Fruit fly (Drosophila melanogaster) whole organism, embryonic: ENCODE data around the gene Usp30.

ENCODE experiments used
- Antp ChIP-seq: fragments of 200-800 bp; sonication (Bioruptor generic); optimal IDR thresholded peaks from 3 replicates; lab custom pipeline; 2016; ENCODE audit warnings: missing biosample characterization, missing genetic modification characterization
- Bdp1 ChIP-seq: fragments of 200-800 bp; sonication (Bioruptor generic); optimal IDR thresholded peaks from 3 replicates; lab custom pipeline; 2016; ENCODE audit warnings: missing biosample characterization, missing genetic modification characterization
- Blimp-1 ChIP-seq: fragments of 200-800 bp; sonication (Bioruptor generic); optimal IDR thresholded peaks from 3 replicates; lab custom pipeline; 2018; ENCODE audit warnings: missing biosample characterization, missing genetic modification characterization, mild to moderate bottlenecking, moderate library complexity, missing genetic modification reagents
- BtbVII ChIP-seq: fragments of 200-800 bp; sonication (Bioruptor generic); optimal IDR thresholded peaks from 3 replicates; lab custom pipeline; 2017; ENCODE audit warnings: missing biosample characterization, mild to moderate bottlenecking, missing genetic modification characterization
- CG10209 ChIP-seq: fragments of 200-800 bp; sonication (Bioruptor generic); optimal IDR thresholded peaks from 3 replicates; lab custom pipeline; 2017; ENCODE audit warnings: missing biosample characterization, mild to moderate bottlenecking, missing genetic modification characterization, missing genetic modification reagents
- CG11398 ChIP-seq: fragments of 200-800 bp; sonication (Bioruptor generic); optimal IDR thresholded peaks from 2 replicates; lab custom pipeline; 2016; ENCODE audit warnings: missing biosample characterization, missing genetic modification characterization
- CG11560 ChIP-seq: fragments of 200-800 bp; sonication (Bioruptor generic); IDR thresholded peaks from 3 replicates; pipeline ENCODE4 v1.3.6; 2022; ENCODE audit warnings: missing biosample characterization, missing genetic modification characterization
- CG12769 ChIP-seq: fragments of 200-800 bp; sonication (Bioruptor generic); optimal IDR thresholded peaks from 2 replicates; lab custom pipeline; 2019; ENCODE audit warnings: missing biosample characterization, mild to moderate bottlenecking, missing genetic modification characterization, moderate library complexity
- CG12942 ChIP-seq: fragments of 200-800 bp; sonication (Bioruptor generic); optimal IDR thresholded peaks from 3 replicates; lab custom pipeline; 2016; ENCODE audit warnings: missing biosample characterization, missing genetic modification characterization
- CG13894 ChIP-seq: fragments of 200-800 bp; sonication (Bioruptor generic); optimal IDR thresholded peaks from 3 replicates; lab custom pipeline; 2018; ENCODE audit warnings: missing biosample characterization, mild to moderate bottlenecking, missing genetic modification characterization, moderate library complexity
- CG14014 ChIP-seq: fragments of 200-800 bp; sonication (Bioruptor generic); IDR thresholded peaks from 2 replicates; pipeline ENCODE4 v1.3.6; 2022; ENCODE audit warnings: missing biosample characterization, missing genetic modification characterization
- CG14050 ChIP-seq: fragments of 200-800 bp; sonication (Bioruptor generic); IDR thresholded peaks from 3 replicates; pipeline ENCODE4 v1.3.6; 2022; ENCODE audit warnings: missing biosample characterization, missing genetic modification characterization
- CG15601 ChIP-seq: fragments of 200-800 bp; sonication (Bioruptor generic); optimal IDR thresholded peaks from 3 replicates; lab custom pipeline; 2019; ENCODE audit warnings: missing biosample characterization, mild to moderate bottlenecking, missing genetic modification characterization, moderate library complexity
- CG16815 ChIP-seq: fragments of 200-800 bp; sonication (Bioruptor generic); optimal IDR thresholded peaks from 3 replicates; lab custom pipeline; 2017; ENCODE audit warnings: missing biosample characterization, mild to moderate bottlenecking, missing genetic modification characterization
- CG16863 ChIP-seq: fragments of 200-800 bp; sonication (Bioruptor generic); optimal IDR thresholded peaks from 3 replicates; lab custom pipeline; 2016; ENCODE audit warnings: missing biosample characterization, missing genetic modification characterization
- CG18599 ChIP-seq: fragments of 200-800 bp; sonication (Bioruptor generic); optimal IDR thresholded peaks from 3 replicates; lab custom pipeline; 2017; ENCODE audit warnings: missing biosample characterization, missing genetic modification characterization, mild to moderate bottlenecking, moderate library complexity, missing genetic modification reagents
- CG2678 ChIP-seq: fragments of 200-800 bp; sonication (Bioruptor generic); optimal IDR thresholded peaks from 3 replicates; lab custom pipeline; 2019; ENCODE audit warnings: missing biosample characterization, mild to moderate bottlenecking, missing genetic modification characterization, moderate library complexity
- CG32772 ChIP-seq: fragments of 200-800 bp; sonication (Bioruptor generic); IDR thresholded peaks from 2 replicates; pipeline ENCODE4 v1.3.6; 2022; ENCODE audit warnings: missing biosample characterization, missing genetic modification characterization
- CG3407 ChIP-seq: fragments of 200-800 bp; sonication (Bioruptor generic); optimal IDR thresholded peaks from 2 replicates; lab custom pipeline; 2018; ENCODE audit warnings: missing biosample characterization, mild to moderate bottlenecking, missing genetic modification characterization
- CG4328 ChIP-seq: fragments of 200-800 bp; sonication (Bioruptor generic); optimal IDR thresholded peaks from 3 replicates; lab custom pipeline; 2017; ENCODE audit warnings: missing biosample characterization, missing genetic modification reagents, missing genetic modification characterization
- CG6791 ChIP-seq: fragments of 200-800 bp; sonication (Bioruptor generic); IDR thresholded peaks from 3 replicates; pipeline ENCODE4 v1.3.6; 2022; ENCODE audit warnings: missing biosample characterization, missing genetic modification characterization; ENCODE audit not compliant: partially characterized antibody
- CG8290 ChIP-seq, 3 experiments: fragments of 200-800 bp; sonication (Bioruptor generic); optimal IDR thresholded peaks; 2 replicates each; lab custom pipeline; 2016 to 2019; ENCODE audit warnings: missing biosample characterization in 3 of 3, missing genetic modification characterization in 3 of 3, mild to moderate bottlenecking in 2 of 3, moderate library complexity in 1 of 3
- CG8388 ChIP-seq: fragments of 200-800 bp; sonication (Bioruptor generic); optimal IDR thresholded peaks from 2 replicates; lab custom pipeline; 2019; ENCODE audit warnings: missing biosample characterization, mild to moderate bottlenecking, missing genetic modification characterization, moderate library complexity
- CG9797 ChIP-seq: fragments of 200-800 bp; sonication (Bioruptor generic); optimal IDR thresholded peaks from 3 replicates; lab custom pipeline; 2018; ENCODE audit warnings: missing biosample characterization, mild to moderate bottlenecking, missing genetic modification characterization
- Camta ChIP-seq: fragments of 200-800 bp; sonication (Bioruptor generic); optimal IDR thresholded peaks from 2 replicates; lab custom pipeline; 2016; ENCODE audit warnings: missing biosample characterization, missing genetic modification characterization
- Dip3 ChIP-seq: fragments of 200-800 bp; sonication (Bioruptor generic); optimal IDR thresholded peaks from 3 replicates; lab custom pipeline; 2016; ENCODE audit warnings: missing biosample characterization, missing genetic modification characterization
- Dp ChIP-seq: fragments of 200-800 bp; sonication (Bioruptor generic); optimal IDR thresholded peaks from 2 replicates; lab custom pipeline; 2018; ENCODE audit warnings: missing biosample characterization, mild to moderate bottlenecking, missing genetic modification characterization, moderate library complexity
- Rfx ChIP-seq: fragments of 200-800 bp; sonication (Bioruptor generic); IDR thresholded peaks from 2 replicates; pipeline ENCODE4 v1.3.6; 2022; ENCODE audit warnings: missing biosample characterization, missing genetic modification characterization
- Scr ChIP-seq: fragments of 200-800 bp; sonication (Bioruptor generic); IDR thresholded peaks from 2 replicates; pipeline ENCODE4 v1.3.6; 2022; ENCODE audit warnings: missing biosample characterization, missing genetic modification characterization; ENCODE audit not compliant: partially characterized antibody
- Xbp1 ChIP-seq: fragments of 200-800 bp; sonication (Bioruptor generic); optimal IDR thresholded peaks from 3 replicates; lab custom pipeline; 2016; ENCODE audit warnings: missing biosample characterization, mild to moderate bottlenecking, missing genetic modification characterization
- amos ChIP-seq: fragments of 200-800 bp; sonication (Bioruptor generic); IDR thresholded peaks from 2 replicates; pipeline ENCODE4 v1.3.6; 2022; ENCODE audit warnings: missing biosample characterization, missing genetic modification characterization; ENCODE audit not compliant: partially characterized antibody
- bigmax ChIP-seq: fragments of 200-800 bp; sonication (Bioruptor generic); optimal IDR thresholded peaks from 2 replicates; lab custom pipeline; 2018; ENCODE audit warnings: missing biosample characterization, mild to moderate bottlenecking, missing genetic modification characterization
- btn ChIP-seq: fragments of 200-800 bp; sonication (Bioruptor generic); optimal IDR thresholded peaks from 2 replicates; lab custom pipeline; 2016; ENCODE audit warnings: missing biosample characterization, missing genetic modification characterization
- chn ChIP-seq: fragments of 200-800 bp; sonication (Bioruptor generic); optimal IDR thresholded peaks from 2 replicates; lab custom pipeline; 2016; ENCODE audit warnings: missing biosample characterization, missing genetic modification characterization
- exex ChIP-seq: fragments of 200-800 bp; sonication (Bioruptor generic); optimal IDR thresholded peaks from 4 replicates; lab custom pipeline; 2018; ENCODE audit warnings: missing biosample characterization, mild to moderate bottlenecking, missing genetic modification characterization, moderate library complexity
- fru ChIP-seq: fragments of >200 bp; optimal IDR thresholded peaks from 2 replicates; lab custom pipeline; 2017
- hth ChIP-seq: fragments of >200 bp; optimal IDR thresholded peaks from 2 replicates; lab custom pipeline; 2017; ENCODE audit warnings: inconsistent platforms
- jing ChIP-seq: fragments of 200-800 bp; sonication (Bioruptor generic); optimal IDR thresholded peaks from 2 replicates; lab custom pipeline; 2018; ENCODE audit warnings: missing biosample characterization, mild to moderate bottlenecking, missing genetic modification characterization
- lab ChIP-seq: fragments of 200-800 bp; sonication (Bioruptor generic); optimal IDR thresholded peaks from 3 replicates; lab custom pipeline; 2017; ENCODE audit warnings: missing biosample characterization, missing genetic modification characterization, mild to moderate bottlenecking, moderate library complexity, missing genetic modification reagents
- lov ChIP-seq, 2 experiments: fragments of 200-800 bp in 1 of 2; fragments of >200 bp in 1 of 2; sonication (Bioruptor generic) in 1 of 2; IDR thresholded peaks in 1 of 2; optimal IDR thresholded peaks in 1 of 2; 2 replicates in 1 of 2; 3 replicates in 1 of 2; pipeline versions ENCODE4 v1.3.6 to Lab custom; 2017 to 2022; ENCODE audit warnings: missing biosample characterization in 1 of 2, missing genetic modification characterization in 1 of 2
- nmo ChIP-seq: fragments of 200-800 bp; sonication (Bioruptor generic); optimal IDR thresholded peaks from 2 replicates; lab custom pipeline; 2018; ENCODE audit warnings: missing biosample characterization, mild to moderate bottlenecking, missing genetic modification characterization, moderate library complexity
- oc ChIP-seq: fragments of 200-800 bp; sonication (Bioruptor generic); optimal IDR thresholded peaks from 2 replicates; lab custom pipeline; 2018; ENCODE audit warnings: missing biosample characterization, mild to moderate bottlenecking, missing genetic modification characterization, moderate library complexity
- rib ChIP-seq: fragments of 200-800 bp; sonication (Bioruptor generic); IDR thresholded peaks from 2 replicates; pipeline ENCODE4 v1.3.6; 2022; ENCODE audit warnings: missing biosample characterization, missing genetic modification characterization
- salm ChIP-seq: fragments of 200-800 bp; sonication (Bioruptor generic); optimal IDR thresholded peaks from 2 replicates; lab custom pipeline; 2018; ENCODE audit warnings: missing biosample characterization, mild to moderate bottlenecking, missing genetic modification characterization
- sd ChIP-seq: fragments of 200-800 bp; sonication (Bioruptor generic); optimal IDR thresholded peaks from 3 replicates; lab custom pipeline; 2018; ENCODE audit warnings: missing biosample characterization, mild to moderate bottlenecking, missing genetic modification characterization, moderate library complexity
- sens-2 ChIP-seq: fragments of 200-800 bp; sonication (Bioruptor generic); IDR thresholded peaks from 2 replicates; pipeline ENCODE4 v1.3.6; 2022; ENCODE audit warnings: missing biosample characterization, missing genetic modification characterization
- seq ChIP-seq: fragments of 200-800 bp; sonication (Bioruptor generic); IDR thresholded peaks from 2 replicates; pipeline ENCODE4 v1.3.6; 2022; ENCODE audit warnings: missing biosample characterization, missing genetic modification characterization
- slbo ChIP-seq: fragments of 200-800 bp; sonication (Bioruptor generic); IDR thresholded peaks from 2 replicates; pipeline ENCODE4 v1.3.6; 2022; ENCODE audit warnings: missing biosample characterization, missing genetic modification characterization
- zf30C ChIP-seq: fragments of 200-800 bp; sonication (Bioruptor generic); optimal IDR thresholded peaks from 3 replicates; lab custom pipeline; 2018; ENCODE audit warnings: missing biosample characterization, mild to moderate bottlenecking, missing genetic modification characterization
- zfh1 ChIP-seq: fragments of 200-800 bp; sonication (Bioruptor generic); IDR thresholded peaks from 3 replicates; pipeline ENCODE4 v1.3.6; 2022; ENCODE audit warnings: missing biosample characterization, missing genetic modification characterization

Usp30 gene

DNA sequence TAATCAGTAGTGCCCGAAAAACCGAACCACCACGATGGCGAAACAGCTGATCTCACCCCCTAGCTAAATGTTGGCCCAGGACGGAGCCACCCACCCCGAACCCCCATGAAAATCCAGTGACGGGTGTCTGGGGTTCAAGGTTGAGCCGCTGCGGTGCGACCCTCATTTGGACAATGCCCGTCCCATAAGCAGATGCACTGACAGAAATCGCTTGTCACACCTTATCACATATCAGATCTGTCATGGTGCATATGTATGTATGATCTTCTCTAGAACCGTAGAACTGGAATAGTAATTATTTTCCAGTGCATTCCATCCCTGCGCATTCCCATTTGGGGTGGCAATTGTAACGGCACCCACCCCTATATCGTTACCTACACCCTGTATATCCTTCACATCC, 9.3 kb upstream of the Usp30 start (continued):
- peak; percentile 20 for TF ChIP-seq Xbp1 (GFP tag; lab: Kevin White, UChicago)
- no peak for TF ChIP-seq CG6791
- no peak for TF ChIP-seq Dp (GFP tag; lab: Kevin White, UChicago)
- TF ChIP-seq exex (tag; lab: Kevin White, UChicago), result no peak
- no peak for TF ChIP-seq CG16815
- no peak for TF ChIP-seq CG8290 (GFP tag; optimal IDR thresholded peaks at IDR 0.05; lab: Kevin White, UChicago)
- TF ChIP-seq CG8290 (tag; optimal IDR thresholded peaks at IDR 0.05; lab: Kevin White, UChicago), result peak in 1 of 2 experiments; percentile 51
- TF ChIP-seq CG4328 (GFP tag; lab: Kevin White, UChicago), result no peak
- no peak for TF ChIP-seq hth
- no peak for TF ChIP-seq Bdp1 (GFP tag; lab: Kevin White, UChicago)
- TF ChIP-seq lov (optimal IDR thresholded peaks at IDR 0.05; lab: Kevin White, UChicago), result no peak
- TF ChIP-seq lov (GFP tag; IDR thresholded peaks at IDR 0.05; lab: Robert Waterston, UW), result peak; percentile 61; the same call in 1 of the 3 replicates
- no peak for TF ChIP-seq CG10209 (GFP tag; lab: Kevin White, UChicago)
- TF ChIP-seq lab (GFP tag; lab: Kevin White, UChicago), result peak; percentile 35
- TF ChIP-seq CG12942 (GFP tag; lab: Kevin White, UChicago), result no peak
- no peak for TF ChIP-seq CG11398 (GFP tag; lab: Kevin White, UChicago)
- no peak for TF ChIP-seq CG11560
- TF ChIP-seq bigmax (GFP tag; lab: Kevin White, UChicago), result no peak
- TF ChIP-seq CG12769 (tag; lab: Kevin White, UChicago), result peak; percentile 42
- TF ChIP-seq CG14014, result no peak
- TF ChIP-seq sd (tag; lab: Kevin White, UChicago), result peak; percentile 1
- TF ChIP-seq CG3407, result no peak
- no peak for TF ChIP-seq CG13894 (tag; lab: Kevin White, UChicago)
- peak; percentile 10 for TF ChIP-seq nmo (GFP tag; lab: Kevin White, UChicago)
- TF ChIP-seq CG15601, result peak; percentile 43
- peak; percentile 54 for TF ChIP-seq Antp (GFP tag; lab: Kevin White, UChicago)
- TF ChIP-seq btn (GFP tag; lab: Kevin White, UChicago), result no peak
- peak; percentile 46 for TF ChIP-seq CG18599 (GFP tag; lab: Kevin White, UChicago)
- no peak for TF ChIP-seq chn
- TF ChIP-seq seq (GFP tag; lab: Robert Waterston, UW), result peak; percentile 70
- no peak for TF ChIP-seq BtbVII
- no peak for TF ChIP-seq sens-2 (GFP tag; lab: Robert Waterston, UW)
- peak; percentile 93 for TF ChIP-seq zf30C (GFP tag; lab: Kevin White, UChicago)
- no peak for TF ChIP-seq amos (GFP tag; lab: Robert Waterston, UW)
- TF ChIP-seq CG16863 (GFP tag; lab: Kevin White, UChicago), result peak; percentile 34
- TF ChIP-seq CG32772 (GFP tag; lab: Robert Waterston, UW), result no peak
- TF ChIP-seq oc (tag; lab: Kevin White, UChicago), result peak; percentile 52
- no peak for TF ChIP-seq Scr (GFP tag; lab: Robert Waterston, UW)
- TF ChIP-seq CG2678 (tag; lab: Kevin White, UChicago), result peak; percentile 25
- 0 out of 2 replicates have a peak, but pooled peaks have one; percentile 22 for TF ChIP-seq Rfx (GFP tag; lab: Robert Waterston, UW)
- no peak for TF ChIP-seq salm (tag; lab: Kevin White, UChicago)
- peak; percentile 63; the same call in 1 of the 3 replicates for TF ChIP-seq zfh1 (GFP tag; lab: Robert Waterston, UW)
- TF ChIP-seq CG8388 (GFP tag; lab: Kevin White, UChicago), result peak; percentile 12
- TF ChIP-seq CG9797, result no peak
- no peak for TF ChIP-seq rib (GFP tag; lab: Robert Waterston, UW)
- TF ChIP-seq fru, result no peak
- no peak for TF ChIP-seq CG14050 (GFP tag; lab: Robert Waterston, UW)
- TF ChIP-seq Blimp-1, result peak; percentile 29
- no peak for TF ChIP-seq jing
- no peak for TF ChIP-seq Camta (GFP tag; lab: Kevin White, UChicago)
- TF ChIP-seq Dip3 (GFP tag; lab: Kevin White, UChicago), result no peak
- TF ChIP-seq slbo (GFP tag; lab: Robert Waterston, UW), result peak; percentile 37; the same call in 1 of the 2 replicates
